Worm (Caenorhabditis elegans) whole organism, L2 larva: ENCODE data around the gene dhs-18.

Experiments used
- F13H6.1 ChIP-seq: sonication (generic microtip); optimal IDR thresholded peaks from 2 replicates; lab custom pipeline; 2016; ENCODE audit warnings: missing genetic modification characterization, missing compliant biosample characterization
- ceh-82 ChIP-seq: fragments of 150-350 bp; optimal IDR thresholded peaks from 2 replicates; lab custom pipeline; 2014; ENCODE audit warnings: missing biosample characterization, missing genetic modification characterization
- egl-27 ChIP-seq: sonication (generic microtip); optimal IDR thresholded peaks from 3 replicates; lab custom pipeline; 2017; ENCODE audit warnings: missing biosample characterization, missing genetic modification reagents, missing genetic modification characterization
- elt-3 ChIP-seq: sonication (generic microtip); optimal IDR thresholded peaks from 2 replicates; lab custom pipeline; 2017; ENCODE audit warnings: missing biosample characterization, missing genetic modification characterization
- fos-1 ChIP-seq: fragments of 150-350 bp; optimal IDR thresholded peaks from 2 replicates; lab custom pipeline; 2014; ENCODE audit warnings: missing biosample characterization, missing genetic modification characterization
- lin-39 ChIP-seq: fragments of 150-350 bp; optimal IDR thresholded peaks from 2 replicates; lab custom pipeline; 2014; ENCODE audit warnings: missing biosample characterization, missing genetic modification reagents, missing genetic modification characterization
- mdl-1 ChIP-seq, 2 experiments: fragments of 150-350 bp in 1 of 2; sonication (generic microtip) in 1 of 2; optimal IDR thresholded peaks; 2 replicates each; lab custom pipeline; 2017; ENCODE audit warnings: missing biosample characterization in 2 of 2, missing genetic modification characterization in 2 of 2
- nhr-11 ChIP-seq: fragments of 150-350 bp; optimal IDR thresholded peaks from 2 replicates; lab custom pipeline; 2014; ENCODE audit warnings: missing biosample characterization, missing genetic modification characterization
- unc-39 ChIP-seq: fragments of 150-350 bp; optimal IDR thresholded peaks from 2 replicates; lab custom pipeline; 2014; ENCODE audit warnings: missing biosample characterization, missing genetic modification characterization
- unc-55 ChIP-seq: fragments of 150-350 bp; sonication (generic microtip); optimal IDR thresholded peaks from 3 replicates; lab custom pipeline; 2014; ENCODE audit warnings: missing biosample characterization, missing genetic modification reagents, missing genetic modification characterization
- unc-62 ChIP-seq: fragments of 150-350 bp; optimal IDR thresholded peaks from 2 replicates; lab custom pipeline; 2014; ENCODE audit warnings: missing biosample characterization, missing genetic modification reagents, missing genetic modification characterization

DNA sequence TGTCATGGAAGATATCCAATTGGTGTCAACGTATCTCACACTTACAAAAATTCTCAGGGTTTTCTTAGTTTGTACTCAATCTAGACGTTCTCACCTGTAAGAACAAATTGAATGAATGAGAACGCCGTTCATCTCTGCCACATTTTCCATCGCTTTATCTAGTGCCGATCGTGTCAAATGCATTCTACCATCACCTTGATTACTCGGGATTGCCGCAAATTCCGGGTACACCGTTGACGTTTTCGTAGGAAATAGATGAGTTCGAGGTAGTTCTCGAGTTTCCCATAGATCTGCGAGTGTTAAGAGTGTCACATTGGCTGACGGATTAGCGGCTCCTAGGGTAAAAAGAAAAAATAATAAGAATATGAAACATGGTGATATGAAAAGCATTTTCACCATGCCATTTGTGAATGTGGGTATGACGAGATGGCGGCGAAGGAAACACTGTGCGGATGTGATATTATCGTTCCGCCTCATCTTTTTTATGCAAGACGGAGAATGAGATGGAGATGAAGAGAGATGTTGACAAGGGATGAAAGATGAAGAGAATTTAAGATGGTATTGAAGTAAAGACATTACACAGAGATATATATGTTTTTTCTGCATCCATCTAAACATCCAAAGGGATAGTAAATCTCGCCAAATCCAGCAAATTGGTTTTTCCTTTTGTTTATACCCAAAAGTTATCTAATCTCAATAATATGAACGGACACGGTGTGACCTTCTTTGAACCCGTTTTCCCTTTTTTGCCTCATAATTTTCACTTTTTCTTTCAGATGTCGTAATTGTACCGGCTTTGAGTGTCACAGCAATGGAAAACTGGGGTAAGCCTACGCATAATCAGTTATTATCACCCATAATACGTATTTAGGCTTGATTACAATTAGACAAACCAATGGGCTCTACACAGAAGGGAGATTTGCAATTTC is 46.8 kb upstream of the dhs-18 start, which contains the start of gene lact-8:
- TF ChIP-seq lin-39 (tag; lab: Kevin White, UChicago) (no peak), unc-55 (GFP tag; lab: Kevin White, UChicago) (no peak), ceh-82 (tag; lab: Kevin White, UChicago) (no peak), mdl-1 (tag; optimal IDR thresholded peaks at IDR 0.05; lab: Kevin White, UChicago) (no peak), egl-27 (tag; lab: Kevin White, UChicago) (no peak), fos-1 (no peak), elt-3 (tag; lab: Kevin White, UChicago) (no peak), unc-39 (no peak), nhr-11 (tag; lab: Kevin White, UChicago) (no peak), F13H6.1 (tag; lab: Kevin White, UChicago) (no peak), unc-62 (GFP tag; lab: Kevin White, UChicago) (no peak)
